Worm (Caenorhabditis elegans) whole organism, young adult: ENCODE results near the gene C25D7.15.

ENCODE experiments used
- C06A6.2 ChIP-seq: fragments of 200-800 bp; sonication (Bioruptor generic); conservative IDR thresholded peaks from 2 replicates; pipeline ENCODE4 v1.3.6; 2022; ENCODE audit warnings: missing genetic modification characterization, missing compliant biosample characterization
- C17E4.6 ChIP-seq: fragments of 200-800 bp; sonication (Bioruptor generic); IDR thresholded peaks from 2 replicates; pipeline ENCODE4 v1.3.6; 2022; ENCODE audit warnings: missing genetic modification reagents, missing genetic modification characterization, missing compliant biosample characterization
- D2030.7 ChIP-seq: fragments of 200-800 bp; sonication (Bioruptor generic); IDR thresholded peaks from 2 replicates; pipeline ENCODE4 v1.3.6; 2022; ENCODE audit warnings: missing genetic modification reagents, missing genetic modification characterization, missing compliant biosample characterization
- F22D6.2 ChIP-seq: sonication (generic microtip); optimal IDR thresholded peaks from 2 replicates; lab custom pipeline; 2016; ENCODE audit warnings: mild to moderate bottlenecking, missing genetic modification characterization, missing compliant biosample characterization
- F33H1.4 ChIP-seq: fragments of 200-800 bp; sonication (Bioruptor generic); IDR thresholded peaks from 2 replicates; pipeline ENCODE4 v1.3.6; 2022; ENCODE audit warnings: missing genetic modification reagents, missing genetic modification characterization, missing compliant biosample characterization
- F57C9.4 ChIP-seq: sonication (generic microtip); optimal IDR thresholded peaks from 2 replicates; lab custom pipeline; 2017; ENCODE audit warnings: mild to moderate bottlenecking, missing genetic modification characterization, missing compliant biosample characterization
- K11D2.4 ChIP-seq: fragments of 200-800 bp; sonication (Bioruptor generic); IDR thresholded peaks from 2 replicates; pipeline ENCODE4 v1.3.6; 2022; ENCODE audit warnings: missing genetic modification reagents, missing genetic modification characterization, missing compliant biosample characterization
- T26A5.8 ChIP-seq: sonication (generic microtip); optimal IDR thresholded peaks from 2 replicates; lab custom pipeline; 2016; ENCODE audit warnings: missing genetic modification characterization, missing compliant biosample characterization
- Y53G8AR.9 ChIP-seq: fragments of 200-800 bp; sonication (Bioruptor generic); conservative IDR thresholded peaks from 2 replicates; pipeline ENCODE4 v1.3.6; 2022; ENCODE audit warnings: missing genetic modification reagents, missing genetic modification characterization, missing compliant biosample characterization
- Y56A3A.18 ChIP-seq: fragments of 200-800 bp; sonication (Bioruptor generic); IDR thresholded peaks from 2 replicates; pipeline ENCODE4 v1.3.6; 2022; ENCODE audit warnings: missing genetic modification reagents, missing genetic modification characterization, missing compliant biosample characterization
- Y67H2A.10 ChIP-seq: fragments of 200-800 bp; sonication (Bioruptor generic); conservative IDR thresholded peaks from 2 replicates; pipeline ENCODE4 v1.3.6; 2022; ENCODE audit warnings: missing genetic modification reagents, missing genetic modification characterization, missing compliant biosample characterization
- ZK185.1 ChIP-seq: sonication (generic microtip); optimal IDR thresholded peaks from 2 replicates; lab custom pipeline; 2016; ENCODE audit warnings: mild to moderate bottlenecking, missing genetic modification characterization, missing compliant biosample characterization; ENCODE audit not compliant: poor library complexity, severe bottlenecking
- akir-1 ChIP-seq: fragments of 200-800 bp; sonication (Bioruptor generic); optimal IDR thresholded peaks from 2 replicates; lab custom pipeline; 2018; ENCODE audit warnings: mild to moderate bottlenecking, missing genetic modification characterization, moderate library complexity, missing compliant biosample characterization
- ama-1 ChIP-seq, 3 experiments: fragments of 150-350 bp in 1 of 3; sonication (generic microtip) in 2 of 3; optimal IDR thresholded peaks; 2 replicates each; lab custom pipeline; 2014 to 2018; ENCODE audit warnings: missing biosample characterization in 2 of 3, missing genetic modification characterization in 2 of 3, missing genetic modification reagents in 2 of 3
- attf-3 ChIP-seq: fragments of 200-800 bp; sonication (Bioruptor generic); conservative IDR thresholded peaks from 2 replicates; pipeline ENCODE4 v1.3.6; 2022; ENCODE audit warnings: missing genetic modification reagents, missing genetic modification characterization, missing compliant biosample characterization
- cebp-1 ChIP-seq, 2 experiments: fragments of 200-800 bp in 1 of 2; sonication (Bioruptor generic) in 1 of 2; sonication (generic microtip) in 1 of 2; IDR thresholded peaks in 1 of 2; optimal IDR thresholded peaks in 1 of 2; 2 replicates each; pipeline versions ENCODE4 v1.3.6 to Lab custom; 2017 to 2022; ENCODE audit warnings: missing compliant biosample characterization in 2 of 2, missing genetic modification characterization in 2 of 2, mild to moderate bottlenecking in 1 of 2, missing genetic modification reagents in 1 of 2, moderate library complexity in 1 of 2
- ceh-91 ChIP-seq: fragments of 200-800 bp; sonication (Bioruptor generic); IDR thresholded peaks from 2 replicates; pipeline ENCODE4 v1.3.6; 2022; ENCODE audit warnings: missing genetic modification reagents, missing genetic modification characterization, missing compliant biosample characterization
- dpff-1 ChIP-seq: sonication (generic microtip); optimal IDR thresholded peaks from 2 replicates; lab custom pipeline; 2017; ENCODE audit warnings: mild to moderate bottlenecking, missing genetic modification characterization, missing compliant biosample characterization
- dpl-1 ChIP-seq: fragments of 150-350 bp; optimal IDR thresholded peaks from 2 replicates; lab custom pipeline; 2014; ENCODE audit warnings: missing biosample characterization, missing genetic modification reagents, missing genetic modification characterization
- egl-44 ChIP-seq: fragments of 200-800 bp; sonication (Bioruptor generic); IDR thresholded peaks from 2 replicates; pipeline ENCODE4 v1.3.6; 2022; ENCODE audit warnings: missing genetic modification reagents, missing genetic modification characterization, missing compliant biosample characterization
- him-1 ChIP-seq: sonication (generic microtip); optimal IDR thresholded peaks from 2 replicates; lab custom pipeline; 2016; ENCODE audit warnings: missing genotype, missing genetic modification reagents, missing genetic modification characterization, missing compliant biosample characterization
- hlh-12 ChIP-seq: sonication (generic microtip); optimal IDR thresholded peaks from 2 replicates; lab custom pipeline; 2016; ENCODE audit warnings: missing genetic modification characterization, missing compliant biosample characterization
- hmg-20 ChIP-seq: fragments of 200-800 bp; sonication (Bioruptor generic); IDR thresholded peaks from 2 replicates; pipeline ENCODE4 v1.3.6; 2022; ENCODE audit warnings: missing genetic modification reagents, missing genetic modification characterization, missing compliant biosample characterization
- hsf-1 ChIP-seq: fragments of 200-800 bp; sonication (Bioruptor generic); IDR thresholded peaks from 2 replicates; pipeline ENCODE4 v1.3.6; 2022; ENCODE audit warnings: missing genetic modification reagents, missing genetic modification characterization, missing compliant biosample characterization
- let-526 ChIP-seq: fragments of 200-800 bp; sonication (Bioruptor generic); IDR thresholded peaks from 2 replicates; pipeline ENCODE4 v1.3.6; 2022; ENCODE audit warnings: missing genetic modification reagents, missing genetic modification characterization, missing compliant biosample characterization
- let-607 ChIP-seq, 2 experiments: fragments of 200-800 bp in 1 of 2; sonication (Bioruptor generic) in 1 of 2; sonication (generic microtip) in 1 of 2; optimal IDR thresholded peaks; 2 replicates each; lab custom pipeline; 2016 to 2018; ENCODE audit warnings: mild to moderate bottlenecking in 2 of 2, missing compliant biosample characterization in 2 of 2, missing genetic modification characterization in 2 of 2, moderate library complexity in 2 of 2, missing genotype in 1 of 2
- lin-26 ChIP-seq: fragments of 200-800 bp; sonication (Bioruptor generic); IDR thresholded peaks from 2 replicates; pipeline ENCODE4 v1.3.6; 2022; ENCODE audit warnings: missing genetic modification reagents, missing genetic modification characterization, missing compliant biosample characterization
- lin-35 ChIP-seq, 3 experiments: fragments of 150-350 bp in 2 of 3; sonication (generic microtip) in 1 of 3; optimal IDR thresholded peaks; 2 replicates each; lab custom pipeline; 2014 to 2018; ENCODE audit warnings: missing biosample characterization in 3 of 3, missing genetic modification characterization in 3 of 3, missing genetic modification reagents in 3 of 3
- lin-40 ChIP-seq: sonication (generic microtip); optimal IDR thresholded peaks from 2 replicates; lab custom pipeline; 2016; ENCODE audit warnings: missing genetic modification characterization, mild to moderate bottlenecking, missing compliant biosample characterization, missing genotype, missing genetic modification reagents
- lin-54 ChIP-seq: fragments of 200-800 bp; sonication (Bioruptor generic); optimal IDR thresholded peaks from 2 replicates; lab custom pipeline; 2018; ENCODE audit warnings: mild to moderate bottlenecking, missing genetic modification characterization, missing compliant biosample characterization
- madf-10 ChIP-seq: sonication (generic microtip); optimal IDR thresholded peaks from 2 replicates; lab custom pipeline; 2016; ENCODE audit warnings: mild to moderate bottlenecking, missing genetic modification characterization, missing compliant biosample characterization
- madf-3 ChIP-seq: fragments of 200-800 bp; sonication (Bioruptor generic); IDR thresholded peaks from 2 replicates; pipeline ENCODE4 v1.3.6; 2022; ENCODE audit warnings: missing genetic modification reagents, missing genetic modification characterization, missing compliant biosample characterization
- mes-4 ChIP-seq: sonication (generic microtip); optimal IDR thresholded peaks from 2 replicates; lab custom pipeline; 2016; ENCODE audit warnings: missing genotype, missing genetic modification characterization, missing compliant biosample characterization
- nhr-90 ChIP-seq: sonication (generic microtip); optimal IDR thresholded peaks from 2 replicates; lab custom pipeline; 2016; ENCODE audit warnings: missing genotype, mild to moderate bottlenecking, missing genetic modification characterization, missing compliant biosample characterization
- pbrm-1 ChIP-seq: fragments of 200-800 bp; sonication (Bioruptor generic); IDR thresholded peaks from 2 replicates; pipeline ENCODE4 v1.3.6; 2022; ENCODE audit warnings: missing genetic modification reagents, missing genetic modification characterization, missing compliant biosample characterization
- pha-4 ChIP-seq: fragments of 150-350 bp; sonication (generic microtip); optimal IDR thresholded peaks from 2 replicates; lab custom pipeline; 2014; ENCODE audit warnings: missing biosample characterization, missing genetic modification reagents, missing genetic modification characterization
- rpc-1 ChIP-seq, 2 experiments: fragments of 150-350 bp in 1 of 2; sonication (generic microtip) in 1 of 2; optimal IDR thresholded peaks; 2 replicates each; lab custom pipeline; 2014 to 2018; ENCODE audit warnings: missing biosample characterization in 1 of 2, missing genetic modification characterization in 1 of 2, missing genetic modification reagents in 1 of 2, missing genotype in 1 of 2
- sdz-38 ChIP-seq: sonication (generic microtip); optimal IDR thresholded peaks from 2 replicates; lab custom pipeline; 2016; ENCODE audit warnings: missing genotype, missing genetic modification characterization, missing compliant biosample characterization
- snpc-1.1 ChIP-seq: sonication (generic microtip); optimal IDR thresholded peaks from 2 replicates; lab custom pipeline; 2017; ENCODE audit warnings: missing genetic modification characterization, mild to moderate bottlenecking, missing compliant biosample characterization, antibody characterized with exemption, moderate library complexity, missing genotype, missing genetic modification reagents; ENCODE audit not compliant: insufficient read depth
- somi-1 ChIP-seq: fragments of 200-800 bp; sonication (Bioruptor generic); optimal IDR thresholded peaks from 2 replicates; lab custom pipeline; 2018; ENCODE audit warnings: mild to moderate bottlenecking, missing genetic modification characterization, missing compliant biosample characterization
- tbp1 ChIP-seq: fragments of 200-800 bp; sonication (Bioruptor generic); optimal IDR thresholded peaks from 2 replicates; lab custom pipeline; 2018; ENCODE audit warnings: mild to moderate bottlenecking, missing genetic modification characterization, missing compliant biosample characterization
- tbx-9 ChIP-seq: sonication (generic microtip); optimal IDR thresholded peaks from 2 replicates; lab custom pipeline; 2016; ENCODE audit warnings: borderline replicate concordance, missing genetic modification characterization, inconsistent platforms, missing compliant biosample characterization
- unc-130 ChIP-seq: sonication (generic microtip); optimal IDR thresholded peaks from 2 replicates; lab custom pipeline; 2016; ENCODE audit warnings: missing genetic modification reagents, missing genetic modification characterization, missing compliant biosample characterization
- unc-62 ChIP-seq: fragments of 150-350 bp; optimal IDR thresholded peaks from 2 replicates; lab custom pipeline; 2014; ENCODE audit warnings: missing biosample characterization, missing genetic modification reagents, missing genetic modification characterization
- xnd-1 ChIP-seq: sonication (generic microtip); optimal IDR thresholded peaks from 2 replicates; lab custom pipeline; 2016; ENCODE audit warnings: missing genotype, missing genetic modification reagents, missing genetic modification characterization, missing compliant biosample characterization
- ztf-18 ChIP-seq: sonication (generic microtip); optimal IDR thresholded peaks from 2 replicates; lab custom pipeline; 2016; ENCODE audit warnings: missing genotype, mild to moderate bottlenecking, missing genetic modification characterization, missing compliant biosample characterization

C25D7.15 gene

DNA sequence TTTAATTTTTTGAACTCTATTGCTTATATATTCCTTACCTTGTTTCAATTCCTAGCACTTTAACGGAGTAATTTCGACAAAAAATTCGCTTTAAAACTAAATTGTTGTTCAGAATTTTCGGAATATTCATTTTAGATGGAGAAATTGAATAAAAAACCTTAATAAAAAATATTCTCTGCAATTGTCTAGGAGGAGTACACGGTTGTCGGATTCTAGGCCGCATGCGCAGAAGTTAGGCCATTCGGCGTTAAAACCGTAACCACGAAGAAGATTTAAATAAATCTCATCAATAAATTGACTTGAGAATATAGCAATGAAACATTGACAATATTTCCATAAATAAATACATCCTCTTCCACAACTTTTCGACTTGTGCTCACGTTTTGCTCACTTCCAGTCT, 22.7 kb downstream of the C25D7.15 start, which contains the start of the genes C01G10.10 and C01G10.9 (continued):
- TF ChIP-seq Y67H2A.10 (GFP tag; lab: Robert Waterston, UW) (no peak), lin-40 (tag; lab: Kevin White, UChicago) (peak; percentile 50), hmg-20 (GFP tag; lab: Robert Waterston, UW) (no peak), ztf-18 (tag; lab: Kevin White, UChicago) (no peak), lin-35 (GFP tag; optimal IDR thresholded peaks at IDR 0.05; lab: Kevin White, UChicago) (peak in 1 of 3 experiments; percentile 30), somi-1 (no peak), lin-54 (peak; percentile 50), unc-130 (GFP tag; lab: Kevin White, UChicago) (peak; percentile 82), ZK185.1 (peak; percentile 76), D2030.7 (GFP tag; lab: Robert Waterston, UW) (no peak), let-607 (tag; optimal IDR thresholded peaks at IDR 0.05; lab: Kevin White, UChicago) (peak in 1 of 2 experiments; percentile 54), F33H1.4 (GFP tag; lab: Robert Waterston, UW) (peak; percentile 26; the same call in 1 of the 2 replicates), cebp-1 (GFP tag; IDR thresholded peaks at IDR 0.05; lab: Robert Waterston, UW) (no peak), cebp-1 (tag; optimal IDR thresholded peaks at IDR 0.05; lab: Kevin White, UChicago) (peak; percentile 31), Y56A3A.18 (GFP tag; lab: Robert Waterston, UW) (no peak), sdz-38 (tag; lab: Kevin White, UChicago) (no peak), akir-1 (no peak), him-1 (tag; lab: Kevin White, UChicago) (peak; percentile 28), madf-10 (tag; lab: Kevin White, UChicago) (no peak)

- TF ChIP-seq hlh-12 (tag; lab: Kevin White, UChicago) (no peak), tbx-9 (tag; lab: Kevin White, UChicago) (no peak), unc-62 (GFP tag; lab: Kevin White, UChicago) (no peak), let-526 (no peak), T26A5.8 (no peak), tbp1 (GFP tag; lab: Kevin White, UChicago) (peak; percentile 53), ama-1 (optimal IDR thresholded peaks at IDR 0.05; lab: Kevin White, UChicago) (peak; percentile 68), ama-1 (GFP tag; optimal IDR thresholded peaks at IDR 0.05; lab: Kevin White, UChicago) (peak in 1 of 2 experiments; percentile 80), ceh-91 (GFP tag; lab: Robert Waterston, UW) (no peak), madf-3 (peak; percentile 58; the same call in 1 of the 2 replicates), mes-4 (tag; lab: Kevin White, UChicago) (no peak), pha-4 (tag; lab: Kevin White, UChicago) (no peak), ZK185.1 (peak; percentile 30), nhr-90 (peak; percentile 6), F22D6.2 (tag; lab: Kevin White, UChicago) (no peak), K11D2.4 (no peak), egl-44 (GFP tag; lab: Robert Waterston, UW) (no peak), xnd-1 (tag; lab: Kevin White, UChicago) (no peak), Y53G8AR.9 (GFP tag; lab: Robert Waterston, UW) (peak; percentile 55), rpc-1 (optimal IDR thresholded peaks at IDR 0.05; lab: Kevin White, UChicago) (no peak), rpc-1 (tag; optimal IDR thresholded peaks at IDR 0.05; lab: Kevin White, UChicago) (no peak), dpff-1 (tag; lab: Kevin White, UChicago) (no peak), attf-3 (no peak), hsf-1 (GFP tag; lab: Robert Waterston, UW) (peak; percentile 75), lin-35 (GFP tag; optimal IDR thresholded peaks at IDR 0.05; lab: Kevin White, UChicago) (no peak), lin-26 (GFP tag; lab: Robert Waterston, UW) (no peak), F57C9.4 (tag; lab: Kevin White, UChicago) (peak; percentile 4), C17E4.6 (GFP tag; lab: Robert Waterston, UW) (no peak), C06A6.2 (no peak), pbrm-1 (GFP tag; lab: Robert Waterston, UW) (no peak), dpl-1 (GFP tag; lab: Kevin White, UChicago) (no peak), snpc-1.1 (tag; lab: Kevin White, UChicago) (no peak)
Observed at ce11 chrV:15083659-15084058, 24.1 kb downstream of the C25D7.15 start.
